Fruit fly (Drosophila melanogaster): ENCODE data around the gene Tim17b1.

- TF ChIP-seq Blimp-1 (GFP tag; optimal IDR thresholded peaks at IDR 0.05) (no peak), Eip75B (GFP tag; optimal IDR thresholded peaks at IDR 0.05) (peak; percentile 62), eg (GFP tag; IDR thresholded peaks at IDR 0.05) (peak; percentile 77), pdm3 (GFP tag; optimal IDR thresholded peaks at IDR 0.05) (peak; percentile 67), dsx (GFP tag; optimal IDR thresholded peaks at IDR 0.05; ENCODE audit: poor library complexity, severe bottlenecking) (peak; percentile 7), CG16779 (tag; optimal IDR thresholded peaks at IDR 0.05) (peak; percentile 43), CG6854 (GFP tag; optimal IDR thresholded peaks at IDR 0.05) (no peak), CG8119 (GFP tag; IDR thresholded peaks at IDR 0.05) (peak; percentile 73; the same call in 2 of the 3 replicates), CG15336 (GFP tag; IDR thresholded peaks at IDR 0.05) (peak; percentile 63), CG32006 (GFP tag; optimal IDR thresholded peaks at IDR 0.05) (peak; percentile 78), CG11762 (GFP tag; optimal IDR thresholded peaks at IDR 0.05; ENCODE audit: insufficient read depth) (peak; percentile 35), fkh (GFP tag; optimal IDR thresholded peaks at IDR 0.05) (no peak), achi (GFP tag; optimal IDR thresholded peaks at IDR 0.05) (peak; percentile 60)
Observed at dm6 chr3R:5250530-5251242, 49.3 kb upstream of the Tim17b1 start.
